Worm (Caenorhabditis elegans): Measurements from ENCODE around the gene try-14.

DNA sequence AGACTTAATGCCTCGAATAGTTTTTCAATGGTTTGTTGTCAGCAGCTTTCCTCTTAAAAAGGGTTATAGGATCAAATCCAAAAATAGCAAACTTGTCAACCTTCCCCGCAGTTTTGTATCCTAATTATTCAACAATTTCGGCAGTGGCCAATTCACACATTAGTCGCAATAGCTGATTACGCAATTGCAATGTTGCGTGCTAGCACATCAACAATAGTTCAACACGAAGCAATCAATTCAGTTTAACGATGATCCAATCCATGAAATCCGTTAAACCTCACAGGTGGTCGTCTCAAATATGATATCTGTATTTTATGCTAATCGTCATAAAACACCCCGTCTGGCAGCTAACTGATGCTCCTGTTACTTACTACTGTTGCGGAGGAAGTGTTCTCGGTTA is 42.8 kb downstream of the try-14 start:
- TF ChIP-seq snpc-4 (tag; optimal IDR thresholded peaks at IDR 0.05) (no peak), ceh-82 (tag; optimal IDR thresholded peaks at IDR 0.05) (no peak), elt-1 (tag; optimal IDR thresholded peaks at IDR 0.05) (no peak), pqm-1 (tag; optimal IDR thresholded peaks at IDR 0.05) (no peak), nhr-76 (tag; optimal IDR thresholded peaks at IDR 0.05) (no peak), ZK546.5 (tag; optimal IDR thresholded peaks at IDR 0.05) (no peak), unc-62 (GFP tag; optimal IDR thresholded peaks at IDR 0.05) (no peak), nfya-1 (tag; optimal IDR thresholded peaks at IDR 0.05; ENCODE audit: insufficient read depth) (no peak)
